Fruit fly (Drosophila melanogaster) Kc167 (cell line): ENCODE data around the gene CG17991.

Experiments used
- insv ChIP-seq: fragments of >200 bp; optimal IDR thresholded peaks from 3 replicates; lab custom pipeline; 2018; ENCODE audit warnings: missing external identifiers
- psq ChIP-seq: fragments of >200 bp; optimal IDR thresholded peaks from 2 replicates; lab custom pipeline; 2017; ENCODE audit warnings: missing external identifiers

dm6 chr3R:27283645-27284044, 42.6 kb downstream of the CG17991 start, which contains the start of gene CG3368:
- TF ChIP-seq psq = no peak
- TF ChIP-seq insv (lab: Kevin White, UChicago) = no peak
